Worm (Caenorhabditis elegans): ENCODE results near the gene oac-14.

- TF ChIP-seq lin-39 (tag; optimal IDR thresholded peaks at IDR 0.05) (no peak), nhr-23 (tag; optimal IDR thresholded peaks at IDR 0.05) (no peak), jun-1 (tag; optimal IDR thresholded peaks at IDR 0.05) (no peak), unc-39 (tag; optimal IDR thresholded peaks at IDR 0.05) (no peak), skn-1 (tag; optimal IDR thresholded peaks at IDR 0.05) (no peak), snpc-4 (tag; optimal IDR thresholded peaks at IDR 0.05) (no peak), nhr-28 (tag; optimal IDR thresholded peaks at IDR 0.05) (no peak), lsy-12 (tag; optimal IDR thresholded peaks at IDR 0.05) (no peak), mdl-1 (tag; optimal IDR thresholded peaks at IDR 0.05) (no peak), fos-1 (tag; optimal IDR thresholded peaks at IDR 0.05) (no peak), zag-1 (tag; optimal IDR thresholded peaks at IDR 0.05) (no peak), unc-62 (GFP tag; optimal IDR thresholded peaks at IDR 0.05) (no peak), nhr-76 (tag; optimal IDR thresholded peaks at IDR 0.05) (no peak), elt-2 (tag; optimal IDR thresholded peaks at IDR 0.05) (no peak)
These were observed 32.9 kb upstream of the oac-14 start, which contains the start of gene C07A4.3 for ce11 chrX:10174683-10175082.
